Fruit fly (Drosophila melanogaster): ENCODE results near the gene nod.

The nod gene

DNA sequence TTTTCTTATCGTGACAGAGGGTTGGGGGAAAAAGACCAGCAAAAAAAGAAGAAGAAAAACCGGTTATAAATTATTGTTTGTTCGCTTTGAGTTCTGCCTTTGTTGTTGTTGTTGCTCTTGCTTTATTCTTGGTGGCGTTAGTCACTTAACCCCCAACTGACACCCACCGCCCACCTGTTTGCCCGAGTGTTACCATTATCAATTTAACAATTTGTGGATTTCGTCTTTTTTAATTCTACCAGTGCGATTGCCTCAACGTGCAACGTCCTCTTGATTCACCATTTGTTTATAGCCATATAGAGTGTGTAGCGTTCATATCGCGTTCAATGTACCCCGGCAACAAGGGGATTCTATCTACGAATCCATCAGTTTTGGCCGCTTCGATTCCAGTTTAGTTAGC lies 20.8 kb downstream of the nod start:
- TF ChIP-seq psq (optimal IDR thresholded peaks at IDR 0.05) (no peak), Myc (optimal IDR thresholded peaks at IDR 0.05) (no peak), h (optimal IDR thresholded peaks at IDR 0.05) (no peak), insv (optimal IDR thresholded peaks at IDR 0.05) (no peak), Sin3A (optimal IDR thresholded peaks at IDR 0.05) (no peak), ttk (optimal IDR thresholded peaks at IDR 0.05) (no peak)

dm6 chrX:11604094-11604493 lies 23.5 kb downstream of the nod start, which contains the start of gene CG2533:
TSS of gene CG2533 (minus strand) at chrX:11604194.
- TF ChIP-seq h (optimal IDR thresholded peaks at IDR 0.05) (no peak), Myc (optimal IDR thresholded peaks at IDR 0.05) (no peak), insv (optimal IDR thresholded peaks at IDR 0.05) (no peak), Sin3A (optimal IDR thresholded peaks at IDR 0.05) (no peak), psq (optimal IDR thresholded peaks at IDR 0.05) (no peak), ttk (optimal IDR thresholded peaks at IDR 0.05) (no peak)

dm6 chrX:11611056-11611644 lies 30.6 kb downstream of the nod start:
- no peak for TF ChIP-seq Sin3A (optimal IDR thresholded peaks at IDR 0.05)
- no peak for TF ChIP-seq psq (optimal IDR thresholded peaks at IDR 0.05)
- TF ChIP-seq ttk (optimal IDR thresholded peaks at IDR 0.05), result no peak
- TF ChIP-seq Myc (optimal IDR thresholded peaks at IDR 0.05), result no peak
- TF ChIP-seq h (optimal IDR thresholded peaks at IDR 0.05), result no peak
- no peak for TF ChIP-seq insv (optimal IDR thresholded peaks at IDR 0.05)

DNA sequence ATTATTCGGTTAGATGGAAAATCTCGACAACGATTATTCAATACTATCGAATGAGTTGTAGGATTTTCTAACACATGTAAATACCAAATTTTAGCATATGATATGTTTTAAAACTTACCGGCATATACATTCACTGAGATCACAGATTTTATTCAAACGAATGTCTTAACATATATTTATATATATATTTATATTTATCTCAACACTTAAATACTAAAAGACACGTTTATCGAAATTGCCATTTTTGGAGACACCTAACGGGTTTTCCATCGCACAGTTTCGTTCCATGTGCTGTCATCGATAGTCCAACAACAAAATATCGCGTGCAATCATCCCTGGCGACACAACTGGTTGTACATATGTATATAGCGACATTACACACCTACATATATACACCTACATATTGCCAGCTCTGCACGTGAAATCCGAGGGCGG lies 31.1 kb downstream of the nod start, which contains the start of the genes CG2247 and CG1703:
CG2247 (minus strand) TSS at position 8 of the 435 bp plus-strand sequence.
CG1703 (plus strand) TSS at position 283 of the 435 bp plus-strand sequence.
- TF ChIP-seq h (optimal IDR thresholded peaks at IDR 0.05), result no peak
- TF ChIP-seq Myc (optimal IDR thresholded peaks at IDR 0.05), result no peak
- no peak for TF ChIP-seq Sin3A (optimal IDR thresholded peaks at IDR 0.05)
- no peak for TF ChIP-seq insv (optimal IDR thresholded peaks at IDR 0.05)
- TF ChIP-seq psq (optimal IDR thresholded peaks at IDR 0.05), result no peak
- no peak for TF ChIP-seq ttk (optimal IDR thresholded peaks at IDR 0.05)

DNA sequence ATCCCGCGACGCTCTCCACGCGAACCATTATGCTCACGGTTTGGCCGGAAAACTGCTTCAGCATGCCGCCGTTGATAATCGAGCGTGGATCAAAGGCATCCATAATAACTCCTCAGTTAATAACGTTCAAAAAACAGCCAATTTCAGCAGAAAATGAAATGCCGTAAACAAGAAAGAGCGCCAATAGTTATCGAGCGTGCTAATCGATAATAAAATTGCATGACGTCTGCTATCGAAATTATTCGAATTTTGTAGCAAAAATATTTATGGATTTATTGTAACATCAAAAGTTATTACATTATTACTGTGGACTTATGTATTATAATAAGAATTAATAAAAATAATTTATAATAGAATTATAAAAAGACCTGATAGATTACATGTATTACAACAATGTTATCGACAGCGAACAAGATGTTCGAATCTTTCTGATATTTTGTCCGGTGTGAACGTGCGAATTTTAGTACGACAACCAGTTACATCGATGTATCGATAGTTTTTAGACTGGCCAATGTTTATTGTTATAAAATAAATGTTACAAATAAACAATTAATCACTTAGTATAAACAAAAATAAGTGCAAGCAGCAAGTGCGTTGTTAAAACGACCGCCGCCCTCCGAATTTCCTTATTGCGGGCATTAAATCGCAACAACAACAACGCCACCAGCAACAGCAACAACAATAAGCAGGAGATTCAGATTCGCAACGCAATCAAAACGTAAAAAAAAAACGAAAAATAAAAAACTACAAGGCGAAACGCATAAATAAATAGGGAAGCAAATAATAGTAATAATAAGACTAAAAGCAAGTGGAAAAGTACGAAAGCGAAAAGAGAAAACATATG lies 35.3 kb downstream of the nod start, which contains the start of the genes RPA3 and Met:
RPA3 (minus strand) TSS at position 189 of the 844 bp plus-strand sequence.
Met (plus strand) TSS at position 473 of the 844 bp plus-strand sequence.
- TF ChIP-seq insv (optimal IDR thresholded peaks at IDR 0.05) (no peak), h (optimal IDR thresholded peaks at IDR 0.05) (no peak), psq (optimal IDR thresholded peaks at IDR 0.05) (no peak), ttk (optimal IDR thresholded peaks at IDR 0.05) (no peak), Sin3A (optimal IDR thresholded peaks at IDR 0.05) (no peak), Myc (optimal IDR thresholded peaks at IDR 0.05) (no peak)

- no peak for TF ChIP-seq h (optimal IDR thresholded peaks at IDR 0.05)
- no peak for TF ChIP-seq Myc (optimal IDR thresholded peaks at IDR 0.05)
Measured at dm6 chrX:11616496-11616952, 36.0 kb downstream of the nod start.

DNA sequence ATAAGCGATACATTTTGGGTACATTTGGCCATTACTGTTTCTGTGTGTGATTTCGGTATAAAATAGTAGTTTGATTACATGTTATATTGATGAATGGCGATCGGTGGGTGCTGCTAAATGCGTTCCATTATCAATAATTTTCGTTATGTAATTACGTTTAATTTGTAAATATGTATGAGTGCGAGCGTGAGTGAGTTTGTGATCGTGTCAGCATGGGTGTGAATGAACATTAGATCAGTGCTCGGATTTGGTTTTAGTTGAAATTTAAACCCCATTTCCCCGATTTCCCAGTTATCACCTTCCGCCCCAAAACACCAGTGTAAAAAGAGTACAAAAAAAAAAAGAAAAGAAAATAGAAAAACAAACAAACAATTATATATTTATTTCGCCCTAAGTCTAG lies 39.0 kb downstream of the nod start:
- TF ChIP-seq insv (optimal IDR thresholded peaks at IDR 0.05) (no peak), h (optimal IDR thresholded peaks at IDR 0.05) (no peak), psq (optimal IDR thresholded peaks at IDR 0.05) (no peak), Myc (optimal IDR thresholded peaks at IDR 0.05) (no peak), Sin3A (optimal IDR thresholded peaks at IDR 0.05) (no peak), ttk (optimal IDR thresholded peaks at IDR 0.05) (no peak)

dm6 chrX:11620527-11620926 lies 40.0 kb downstream of the nod start:
- TF ChIP-seq Sin3A (optimal IDR thresholded peaks at IDR 0.05) (no peak), ttk (optimal IDR thresholded peaks at IDR 0.05) (no peak), Myc (optimal IDR thresholded peaks at IDR 0.05) (no peak), insv (optimal IDR thresholded peaks at IDR 0.05) (no peak), psq (optimal IDR thresholded peaks at IDR 0.05) (no peak), h (optimal IDR thresholded peaks at IDR 0.05) (no peak)

dm6 chrX:11621315-11621865 lies 40.8 kb downstream of the nod start:
- TF ChIP-seq Myc (optimal IDR thresholded peaks at IDR 0.05) (no peak), psq (optimal IDR thresholded peaks at IDR 0.05) (no peak), h (optimal IDR thresholded peaks at IDR 0.05) (no peak), Sin3A (optimal IDR thresholded peaks at IDR 0.05) (no peak), insv (optimal IDR thresholded peaks at IDR 0.05) (no peak), ttk (optimal IDR thresholded peaks at IDR 0.05) (no peak)

- TF ChIP-seq Sin3A (optimal IDR thresholded peaks at IDR 0.05), result no peak
- TF ChIP-seq h (optimal IDR thresholded peaks at IDR 0.05), result no peak
- TF ChIP-seq insv (optimal IDR thresholded peaks at IDR 0.05), result no peak
- no peak for TF ChIP-seq Myc (optimal IDR thresholded peaks at IDR 0.05)
- TF ChIP-seq psq (optimal IDR thresholded peaks at IDR 0.05), result no peak
- no peak for TF ChIP-seq ttk (optimal IDR thresholded peaks at IDR 0.05)
Measured at dm6 chrX:11621866-11622648, 41.5 kb downstream of the nod start, which contains the start of gene Ptp10D. TSS of gene Ptp10D (plus strand) at chrX:11622015.

Measured in Kc167 (cell line).